Worm (Caenorhabditis elegans): Measurements from ENCODE around the gene K07E3.9.

Gene K07E3.9

DNA sequence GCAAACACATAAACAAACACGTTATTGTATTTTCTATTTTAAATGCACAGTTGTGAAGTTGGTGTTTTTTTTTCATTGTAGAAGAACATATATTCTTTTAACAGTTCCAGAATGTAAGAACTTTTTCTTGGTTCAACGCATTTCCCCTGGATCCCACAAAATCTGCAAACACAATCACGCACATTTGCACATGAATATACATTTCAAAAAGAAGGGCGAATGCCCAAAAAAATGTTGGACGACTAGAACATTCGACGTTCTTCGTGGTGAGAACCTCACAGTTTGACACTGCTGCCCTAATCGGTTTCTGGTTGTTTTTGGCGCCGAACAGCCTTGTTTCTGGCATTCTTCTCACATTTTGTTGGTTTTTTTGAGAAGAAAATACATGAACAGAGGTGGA, 1.5 kb downstream of the K07E3.9 start:
- TF ChIP-seq cog-1 (tag; optimal IDR thresholded peaks at IDR 0.05) (no peak), ref-1 (GFP tag; conservative IDR thresholded peaks at IDR 0.05) (no peak), ztf-29 (GFP tag; IDR thresholded peaks at IDR 0.05) (no peak), med-1 (GFP tag; optimal IDR thresholded peaks at IDR 0.05; ENCODE audit: insufficient read depth) (no peak), klf-2 (GFP tag; conservative IDR thresholded peaks at IDR 0.05) (no peak), T22C8.4 (GFP tag; IDR thresholded peaks at IDR 0.05) (no peak), flt-1 (GFP tag; IDR thresholded peaks at IDR 0.05) (no peak), ztf-23 (GFP tag; IDR thresholded peaks at IDR 0.05) (no peak), tab-1 (GFP tag; IDR thresholded peaks at IDR 0.05) (no peak)

DNA sequence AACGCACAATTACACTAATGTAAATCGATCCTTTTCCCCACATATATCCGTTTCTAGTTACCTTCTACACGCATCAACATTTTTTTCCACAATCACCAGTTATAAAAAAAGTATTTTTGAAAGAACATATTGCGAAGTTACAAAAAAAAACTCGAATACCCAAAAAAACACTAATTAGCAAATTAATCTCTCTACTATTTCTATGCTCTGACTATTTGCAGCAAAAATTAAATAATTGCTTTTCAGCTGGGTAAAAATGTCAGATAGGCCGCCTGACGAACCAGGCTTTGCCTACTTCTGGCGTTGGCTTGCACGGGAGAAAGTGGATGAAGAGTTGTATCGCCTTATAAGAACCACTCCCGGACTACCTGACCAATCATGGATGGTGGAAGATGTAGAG, 2.2 kb downstream of the K07E3.9 start, which contains the start of gene K07E3.1:
TSS of gene K07E3.1 (plus strand) at position 247 of the 400 bp plus-strand sequence.
- no peak for TF ChIP-seq T22C8.4 (GFP tag; IDR thresholded peaks at IDR 0.05)
- no peak for TF ChIP-seq ref-1 (GFP tag; conservative IDR thresholded peaks at IDR 0.05)

ce11 chrX:8116157-8116556, 8.1 kb downstream of the K07E3.9 start, which contains the start of gene hlh-8:
TSS of gene hlh-8 (plus strand) at chrX:8116457.
- TF ChIP-seq med-1 (GFP tag; optimal IDR thresholded peaks at IDR 0.05; ENCODE audit: insufficient read depth) (no peak), klf-2 (GFP tag; conservative IDR thresholded peaks at IDR 0.05) (no peak), tab-1 (GFP tag; IDR thresholded peaks at IDR 0.05) (no peak), ztf-23 (GFP tag; IDR thresholded peaks at IDR 0.05) (no peak), ztf-29 (GFP tag; IDR thresholded peaks at IDR 0.05) (no peak), T22C8.4 (GFP tag; IDR thresholded peaks at IDR 0.05) (no peak), ref-1 (GFP tag; conservative IDR thresholded peaks at IDR 0.05) (no peak)

DNA sequence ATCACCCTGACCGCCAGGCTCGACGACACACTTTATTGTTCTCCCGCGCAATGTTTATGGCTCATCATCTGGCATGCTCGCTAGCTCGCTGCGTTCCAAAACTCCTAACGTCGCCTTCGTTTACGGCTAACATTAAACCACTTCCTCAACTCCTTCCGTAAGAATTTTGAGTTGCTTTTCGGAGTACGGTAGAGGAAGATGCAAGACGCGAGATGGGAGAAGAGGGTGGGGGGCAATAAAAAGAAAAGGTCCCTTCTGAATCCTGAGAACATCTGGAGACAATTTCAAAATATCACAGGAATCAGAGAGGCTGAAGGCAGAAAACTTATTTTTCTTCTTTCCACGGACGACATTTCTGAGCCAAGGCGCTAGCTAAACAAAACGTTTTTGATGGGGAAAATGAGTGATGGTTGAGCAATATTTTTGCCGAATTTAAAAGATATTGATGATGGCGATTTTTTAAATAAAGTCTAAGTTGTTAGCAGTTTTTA, 9.9 kb downstream of the K07E3.9 start:
- TF ChIP-seq med-1 (GFP tag; optimal IDR thresholded peaks at IDR 0.05; ENCODE audit: insufficient read depth), result no peak
- TF ChIP-seq ztf-29 (GFP tag; IDR thresholded peaks at IDR 0.05), result no peak
- no peak for TF ChIP-seq T22C8.4 (GFP tag; IDR thresholded peaks at IDR 0.05)
- TF ChIP-seq ztf-23 (GFP tag; IDR thresholded peaks at IDR 0.05), result no peak

DNA sequence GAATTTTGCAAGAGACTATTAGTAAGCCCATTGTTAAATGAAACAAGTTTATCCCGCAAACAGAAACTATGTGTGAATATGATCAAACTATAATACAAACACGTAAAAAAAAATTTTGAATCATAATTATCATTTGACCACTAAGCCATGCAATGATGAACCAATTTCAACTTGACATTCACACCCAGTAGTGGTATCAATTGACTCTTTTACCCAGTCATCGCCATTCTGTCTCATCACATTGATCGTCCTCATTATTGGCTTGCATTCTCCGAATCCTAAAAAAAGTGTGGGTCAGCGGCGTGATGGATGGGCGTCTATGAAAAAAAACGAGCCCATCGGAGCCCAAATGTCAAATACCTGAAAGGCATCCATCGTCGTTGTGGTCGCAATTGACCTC, 12.3 kb downstream of the K07E3.9 start:
- no peak for TF ChIP-seq tab-1 (GFP tag; IDR thresholded peaks at IDR 0.05)
- TF ChIP-seq T22C8.4 (GFP tag; IDR thresholded peaks at IDR 0.05), result no peak
- TF ChIP-seq cog-1 (tag; optimal IDR thresholded peaks at IDR 0.05), result no peak
- no peak for TF ChIP-seq ztf-23 (GFP tag; IDR thresholded peaks at IDR 0.05)
- TF ChIP-seq ztf-29 (GFP tag; IDR thresholded peaks at IDR 0.05), result no peak
- no peak for TF ChIP-seq klf-2 (GFP tag; conservative IDR thresholded peaks at IDR 0.05)

DNA sequence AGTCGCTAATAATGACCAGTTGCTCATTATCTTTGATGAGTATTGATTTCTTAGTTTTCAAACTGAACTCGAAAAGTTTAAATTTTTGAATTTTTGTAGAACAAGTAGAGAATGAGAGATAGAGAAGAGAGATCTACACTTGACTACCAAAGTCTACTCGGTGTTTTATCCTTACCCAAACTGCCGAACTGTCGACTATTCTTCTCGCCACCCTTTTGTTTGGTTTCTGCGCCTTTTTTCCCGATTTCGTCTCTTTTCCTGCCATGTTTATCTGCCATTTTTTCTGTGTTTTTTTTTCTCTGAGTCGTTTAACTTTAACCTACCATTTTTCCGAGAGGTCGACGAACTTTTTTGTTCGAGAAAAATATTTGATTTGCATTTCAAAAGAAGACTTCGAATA, 15.2 kb downstream of the K07E3.9 start, which contains the start of gene C02B8.12:
TSS of gene C02B8.12 (minus strand) at position 175 of the 400 bp plus-strand sequence.
- TF ChIP-seq flt-1 (GFP tag; IDR thresholded peaks at IDR 0.05) (no peak), tab-1 (GFP tag; IDR thresholded peaks at IDR 0.05) (no peak), ztf-23 (GFP tag; IDR thresholded peaks at IDR 0.05) (no peak), T22C8.4 (GFP tag; IDR thresholded peaks at IDR 0.05) (no peak), med-1 (GFP tag; optimal IDR thresholded peaks at IDR 0.05; ENCODE audit: insufficient read depth) (no peak), ref-1 (GFP tag; conservative IDR thresholded peaks at IDR 0.05) (no peak), cog-1 (tag; optimal IDR thresholded peaks at IDR 0.05) (no peak), klf-2 (GFP tag; conservative IDR thresholded peaks at IDR 0.05) (no peak), ztf-29 (GFP tag; IDR thresholded peaks at IDR 0.05) (no peak)

DNA sequence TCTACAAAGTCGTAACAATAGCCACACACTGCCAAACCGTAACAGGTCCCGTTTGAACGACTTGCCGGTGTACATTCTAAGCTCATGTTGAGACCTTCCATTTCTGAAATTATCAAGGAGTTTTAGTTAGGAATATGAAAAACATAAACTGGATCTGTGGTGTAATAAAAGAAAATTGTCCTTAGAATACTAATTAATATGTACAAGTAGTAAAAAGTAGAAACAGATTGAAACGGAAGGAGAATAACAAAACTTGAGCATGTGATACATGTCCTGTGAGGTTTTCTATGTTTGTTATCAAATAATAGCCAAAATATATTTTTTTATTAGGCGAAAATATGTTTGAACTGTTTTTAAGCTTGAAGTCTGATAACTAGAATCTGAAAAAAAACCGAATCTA, 21.5 kb downstream of the K07E3.9 start, which contains the start of gene frpr-1:
TSS of gene frpr-1 (minus strand) at position 101 of the 400 bp plus-strand sequence.
- TF ChIP-seq T22C8.4 (GFP tag; IDR thresholded peaks at IDR 0.05), result no peak
- TF ChIP-seq med-1 (GFP tag; optimal IDR thresholded peaks at IDR 0.05; ENCODE audit: insufficient read depth), result no peak
- no peak for TF ChIP-seq ztf-23 (GFP tag; IDR thresholded peaks at IDR 0.05)
- no peak for TF ChIP-seq ztf-29 (GFP tag; IDR thresholded peaks at IDR 0.05)
- no peak for TF ChIP-seq flt-1 (GFP tag; IDR thresholded peaks at IDR 0.05)
- TF ChIP-seq ref-1 (GFP tag; conservative IDR thresholded peaks at IDR 0.05), result no peak
- TF ChIP-seq tab-1 (GFP tag; IDR thresholded peaks at IDR 0.05), result no peak

DNA sequence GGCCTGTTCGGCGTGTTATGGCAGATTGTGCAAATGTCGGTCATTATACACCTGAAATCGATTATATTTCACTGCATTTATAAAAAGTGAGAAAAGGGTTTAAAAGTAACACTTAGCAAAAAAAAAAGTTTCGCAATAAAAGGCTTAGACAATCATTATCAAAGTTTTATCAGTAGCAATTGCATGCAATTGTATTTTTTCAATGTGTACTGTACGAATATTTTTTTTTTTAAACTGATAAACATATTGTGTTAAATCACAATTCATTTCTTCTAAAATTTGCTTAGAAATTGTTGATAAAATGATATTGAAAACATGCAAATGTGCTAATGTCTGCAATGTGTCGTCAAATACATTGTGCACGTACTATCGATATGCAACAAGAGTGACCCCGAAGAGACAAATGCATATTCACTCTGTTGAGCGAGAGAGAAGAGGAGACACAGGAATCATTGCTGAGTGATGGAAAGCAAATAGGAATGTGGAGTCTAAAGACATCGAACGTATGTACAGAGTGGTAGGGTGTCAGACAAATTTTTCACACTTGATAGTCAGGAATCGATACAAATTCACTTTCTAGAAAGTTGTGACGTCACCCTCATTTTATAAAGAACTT, 28.4 kb downstream of the K07E3.9 start, which contains the start of gene C02B8.6:
TSS of gene C02B8.6 (minus strand) at position 51 of the 616 bp plus-strand sequence.
- TF ChIP-seq klf-2 (GFP tag; conservative IDR thresholded peaks at IDR 0.05), result no peak
- no peak for TF ChIP-seq ztf-29 (GFP tag; IDR thresholded peaks at IDR 0.05)
- peak; percentile 47 for TF ChIP-seq cog-1 (tag; optimal IDR thresholded peaks at IDR 0.05)

DNA sequence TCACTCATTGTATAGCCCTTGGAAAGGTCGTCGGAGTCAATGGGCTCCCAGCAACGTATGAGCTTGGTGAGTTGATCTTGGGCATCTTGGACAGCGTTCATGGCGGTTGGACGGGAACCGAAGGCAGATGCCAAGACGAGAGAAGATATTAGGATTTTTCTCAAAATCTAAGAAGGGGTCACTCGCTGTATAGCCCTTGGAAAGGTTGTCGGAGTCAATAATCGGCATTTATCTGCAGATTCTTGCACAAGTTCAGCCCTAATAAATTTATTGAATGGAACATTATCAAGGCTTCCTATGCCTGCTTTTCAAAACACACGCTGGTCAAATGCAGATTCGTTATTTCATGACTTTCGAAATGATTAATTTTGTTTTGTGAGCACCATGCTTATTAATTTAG, 29.8 kb downstream of the K07E3.9 start, which contains the start of gene C02B8.7:
TSS of gene C02B8.7 (minus strand) at position 101 of the 400 bp plus-strand sequence.
- TF ChIP-seq cog-1 (tag; optimal IDR thresholded peaks at IDR 0.05) (no peak), klf-2 (GFP tag; conservative IDR thresholded peaks at IDR 0.05) (no peak), ref-1 (GFP tag; conservative IDR thresholded peaks at IDR 0.05) (no peak), flt-1 (GFP tag; IDR thresholded peaks at IDR 0.05) (no peak), ztf-29 (GFP tag; IDR thresholded peaks at IDR 0.05) (no peak), med-1 (GFP tag; optimal IDR thresholded peaks at IDR 0.05; ENCODE audit: insufficient read depth) (no peak), ztf-23 (GFP tag; IDR thresholded peaks at IDR 0.05) (no peak), T22C8.4 (GFP tag; IDR thresholded peaks at IDR 0.05) (no peak), tab-1 (GFP tag; IDR thresholded peaks at IDR 0.05) (no peak)

ce11 chrX:8139146-8139545, 31.1 kb downstream of the K07E3.9 start, which contains the start of gene C02B8.3:
TSS of gene C02B8.3 (plus strand) at chrX:8139446.
- TF ChIP-seq klf-2 (GFP tag; conservative IDR thresholded peaks at IDR 0.05), result no peak
- TF ChIP-seq med-1 (GFP tag; optimal IDR thresholded peaks at IDR 0.05; ENCODE audit: insufficient read depth), result no peak
- TF ChIP-seq cog-1 (tag; optimal IDR thresholded peaks at IDR 0.05), result no peak
- no peak for TF ChIP-seq flt-1 (GFP tag; IDR thresholded peaks at IDR 0.05)
- no peak for TF ChIP-seq ref-1 (GFP tag; conservative IDR thresholded peaks at IDR 0.05)
